Worm (Caenorhabditis elegans): ENCODE results near the gene C17E7.4.

The C17E7.4 gene

ce11 chrV:3943364-3943763 is 50.7 kb downstream of the C17E7.4 start:
- TF ChIP-seq ztf-29 (GFP tag; IDR thresholded peaks at IDR 0.05) (no peak), ztf-23 (GFP tag; IDR thresholded peaks at IDR 0.05) (no peak), med-1 (GFP tag; optimal IDR thresholded peaks at IDR 0.05; ENCODE audit: insufficient read depth) (no peak), cog-1 (tag; optimal IDR thresholded peaks at IDR 0.05) (no peak), ref-1 (GFP tag; conservative IDR thresholded peaks at IDR 0.05) (no peak), T22C8.4 (GFP tag; IDR thresholded peaks at IDR 0.05) (no peak), flt-1 (GFP tag; IDR thresholded peaks at IDR 0.05) (no peak), klf-2 (GFP tag; conservative IDR thresholded peaks at IDR 0.05) (no peak), tab-1 (GFP tag; IDR thresholded peaks at IDR 0.05) (no peak)

Measured in whole organism, midembryonic.